Worm (Caenorhabditis elegans) whole organism, young adult: ENCODE results near the gene ZK1127.4.

ENCODE experiments used
- B0336.3 ChIP-seq: fragments of 200-800 bp; sonication (Bioruptor generic); IDR thresholded peaks from 2 replicates; pipeline ENCODE4 v1.3.6; 2022; ENCODE audit warnings: missing genetic modification characterization, missing compliant biosample characterization
- K12H6.12 ChIP-seq: fragments of 200-800 bp; sonication (Bioruptor generic); optimal IDR thresholded peaks from 2 replicates; lab custom pipeline; 2018; ENCODE audit warnings: mild to moderate bottlenecking, missing genetic modification characterization, missing compliant biosample characterization
- athp-1 ChIP-seq: sonication (generic microtip); optimal IDR thresholded peaks from 2 replicates; lab custom pipeline; 2017; ENCODE audit warnings: mild to moderate bottlenecking, missing genetic modification characterization, missing compliant biosample characterization
- ceh-40 ChIP-seq: fragments of 200-800 bp; sonication (Bioruptor generic); IDR thresholded peaks from 2 replicates; pipeline ENCODE4 v1.3.6; 2022; ENCODE audit warnings: missing genetic modification characterization, missing compliant biosample characterization
- ekl-4 ChIP-seq: fragments of 200-800 bp; sonication (Bioruptor generic); IDR thresholded peaks from 2 replicates; pipeline ENCODE4 v1.3.6; 2022; ENCODE audit warnings: missing genetic modification reagents, missing genetic modification characterization, missing compliant biosample characterization
- gei-17 ChIP-seq: fragments of 200-800 bp; sonication (Bioruptor generic); optimal IDR thresholded peaks from 2 replicates; lab custom pipeline; 2018; ENCODE audit warnings: mild to moderate bottlenecking, missing genetic modification characterization, missing compliant biosample characterization
- him-1 ChIP-seq: sonication (generic microtip); optimal IDR thresholded peaks from 2 replicates; lab custom pipeline; 2016; ENCODE audit warnings: missing genotype, missing genetic modification reagents, missing genetic modification characterization, missing compliant biosample characterization
- snpc-4 ChIP-seq, 5 experiments: fragments of 150-350 bp in 1 of 5; sonication (generic microtip) in 4 of 5; optimal IDR thresholded peaks; 2 replicates each; lab custom pipeline; 2014 to 2018; ENCODE audit warnings: missing genetic modification characterization in 5 of 5, missing biosample characterization in 3 of 5, antibody characterized with exemption in 2 of 5, mild to moderate bottlenecking in 2 of 5, missing compliant biosample characterization in 2 of 5, missing genotype in 2 of 5, moderate library complexity in 2 of 5, missing genetic modification reagents in 1 of 5
- unc-62 ChIP-seq: fragments of 150-350 bp; optimal IDR thresholded peaks from 2 replicates; lab custom pipeline; 2014; ENCODE audit warnings: missing biosample characterization, missing genetic modification reagents, missing genetic modification characterization
- xnd-1 ChIP-seq: sonication (generic microtip); optimal IDR thresholded peaks from 2 replicates; lab custom pipeline; 2016; ENCODE audit warnings: missing genotype, missing genetic modification reagents, missing genetic modification characterization, missing compliant biosample characterization

DNA sequence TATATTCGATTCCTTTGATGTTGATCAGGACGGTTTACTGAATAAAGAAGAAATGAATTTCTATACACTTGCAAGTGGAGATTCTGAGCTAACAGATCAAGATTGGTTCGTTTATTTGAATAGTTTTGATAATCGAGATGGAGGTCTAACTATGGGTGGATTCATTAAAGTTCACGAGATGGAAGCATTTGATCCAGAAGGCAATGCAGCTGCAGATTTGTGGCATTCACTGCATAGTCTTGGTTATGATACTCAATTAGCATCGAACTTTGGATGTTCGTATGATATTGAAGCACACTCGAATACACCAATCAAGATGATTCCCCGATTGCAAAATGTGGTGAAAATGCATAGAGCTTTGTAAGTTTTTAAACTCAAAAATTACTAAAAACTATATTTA, 42.2 kb downstream of the ZK1127.4 start:
- TF ChIP-seq B0336.3 (GFP tag; lab: Robert Waterston, UW) = no peak
- TF ChIP-seq unc-62 (GFP tag; lab: Kevin White, UChicago) = no peak
- peak; percentile 22 for TF ChIP-seq xnd-1 (tag; lab: Kevin White, UChicago)
- peak; percentile 18 for TF ChIP-seq him-1 (tag; lab: Kevin White, UChicago)
- no peak for TF ChIP-seq snpc-4 (GFP tag; optimal IDR thresholded peaks at IDR 0.05; lab: Kevin White, UChicago)
- TF ChIP-seq snpc-4 (tag; optimal IDR thresholded peaks at IDR 0.05; lab: Kevin White, UChicago) = no peak
- no peak for TF ChIP-seq K12H6.12
- no peak for TF ChIP-seq athp-1 (tag; lab: Kevin White, UChicago)
- TF ChIP-seq gei-17 (GFP tag; lab: Kevin White, UChicago) = no peak
- no peak for TF ChIP-seq ekl-4 (GFP tag; lab: Robert Waterston, UW)
- TF ChIP-seq ceh-40 (GFP tag; lab: Robert Waterston, UW) = no peak
